Worm (Caenorhabditis elegans) whole organism, early embryonic: ENCODE results near the gene best-16.
A peak's percentile ranks its signal among the peaks of the same experiment; 100 is the strongest.

Experiments used
- B0310.2 ChIP-seq: sonication (generic microtip); optimal IDR thresholded peaks from 2 replicates; lab custom pipeline; 2016; ENCODE audit warnings: mild to moderate bottlenecking, missing genetic modification characterization, missing compliant biosample characterization
- F13C5.2 ChIP-seq: sonication (generic microtip); optimal IDR thresholded peaks from 2 replicates; lab custom pipeline; 2017; ENCODE audit warnings: mild to moderate bottlenecking, missing genetic modification characterization, inconsistent platforms, missing compliant biosample characterization
- aly-1 ChIP-seq: sonication (generic microtip); optimal IDR thresholded peaks from 2 replicates; lab custom pipeline; 2016; ENCODE audit warnings: missing genetic modification characterization, missing compliant biosample characterization
- ama-1 ChIP-seq: fragments of 150-350 bp; optimal IDR thresholded peaks from 2 replicates; lab custom pipeline; 2014
- ceh-13 ChIP-seq: fragments of 200-800 bp; sonication (Bioruptor generic); optimal IDR thresholded peaks from 2 replicates; lab custom pipeline; 2018; ENCODE audit warnings: mild to moderate bottlenecking, missing genetic modification characterization, missing compliant biosample characterization
- ceh-36 ChIP-seq: sonication (generic microtip); optimal IDR thresholded peaks from 2 replicates; lab custom pipeline; 2016; ENCODE audit warnings: missing genetic modification characterization, inconsistent platforms, missing compliant biosample characterization
- ets-7 ChIP-seq: sonication (generic microtip); optimal IDR thresholded peaks from 2 replicates; lab custom pipeline; 2016; ENCODE audit warnings: missing genotype, missing genetic modification characterization, missing compliant biosample characterization
- flt-1 ChIP-seq: fragments of 200-800 bp; sonication (Bioruptor generic); IDR thresholded peaks from 2 replicates; pipeline ENCODE4 v1.3.6; 2022; ENCODE audit warnings: missing genetic modification characterization, missing compliant biosample characterization
- hmbx-1 ChIP-seq: sonication (generic microtip); optimal IDR thresholded peaks from 2 replicates; lab custom pipeline; 2016; ENCODE audit warnings: mild to moderate bottlenecking, missing genetic modification characterization, missing compliant biosample characterization
- hmg-4 ChIP-seq: fragments of 200-800 bp; sonication (Bioruptor generic); optimal IDR thresholded peaks from 2 replicates; lab custom pipeline; 2018; ENCODE audit warnings: mild to moderate bottlenecking, missing genetic modification characterization, missing compliant biosample characterization
- hnd-1 ChIP-seq: sonication (generic microtip); optimal IDR thresholded peaks from 2 replicates; lab custom pipeline; 2016; ENCODE audit warnings: missing genetic modification characterization, missing compliant biosample characterization
- pes-1 ChIP-seq: fragments of 200-800 bp; sonication (Bioruptor generic); IDR thresholded peaks from 2 replicates; pipeline ENCODE4 v1.3.6; 2022; ENCODE audit warnings: missing genetic modification reagents, missing genetic modification characterization, missing compliant biosample characterization
- scrt-1 ChIP-seq: fragments of 200-800 bp; sonication (Bioruptor generic); IDR thresholded peaks from 2 replicates; pipeline ENCODE4 v1.3.6; 2022; ENCODE audit warnings: missing genetic modification characterization, missing compliant biosample characterization
- sea-1 ChIP-seq: fragments of 200-800 bp; sonication (Bioruptor generic); conservative IDR thresholded peaks from 2 replicates; pipeline ENCODE4 v1.3.6; 2022; ENCODE audit warnings: missing genetic modification characterization, missing compliant biosample characterization
- tbx-11 ChIP-seq: fragments of 200-800 bp; sonication (Bioruptor generic); IDR thresholded peaks from 2 replicates; pipeline ENCODE4 v1.3.6; 2022; ENCODE audit warnings: missing genetic modification characterization, missing compliant biosample characterization
- tbx-37 ChIP-seq: fragments of 200-800 bp; sonication (Bioruptor generic); conservative IDR thresholded peaks from 2 replicates; pipeline ENCODE4 v1.3.6; 2022; ENCODE audit warnings: missing genetic modification reagents, missing genetic modification characterization, missing compliant biosample characterization
- tra-4 ChIP-seq: sonication (generic microtip); optimal IDR thresholded peaks from 2 replicates; lab custom pipeline; 2017; ENCODE audit warnings: missing genetic modification characterization, missing compliant biosample characterization

best-16 gene

ce11 chrIV:7234623-7235022 is 39.0 kb upstream of the best-16 start:
- TF ChIP-seq tra-4 (tag; lab: Kevin White, UChicago) (no peak), hnd-1 (no peak), flt-1 (GFP tag; lab: Robert Waterston, UW) (no peak), hmbx-1 (tag; lab: Kevin White, UChicago) (no peak), F13C5.2 (no peak), pes-1 (GFP tag; lab: Robert Waterston, UW) (no peak), ceh-13 (GFP tag; lab: Kevin White, UChicago) (no peak), ceh-36 (tag; lab: Kevin White, UChicago) (no peak), sea-1 (no peak)

ce11 chrIV:7233566-7234014 is 38.0 kb upstream of the best-16 start:
- TF ChIP-seq F13C5.2: no peak
- TF ChIP-seq ets-7: no peak
- no peak for TF ChIP-seq hmg-4 (GFP tag; lab: Kevin White, UChicago)
- no peak for TF ChIP-seq tra-4 (tag; lab: Kevin White, UChicago)
- TF ChIP-seq pes-1 (GFP tag; lab: Robert Waterston, UW): no peak
- no peak for TF ChIP-seq flt-1 (GFP tag; lab: Robert Waterston, UW)
- TF ChIP-seq ama-1 (lab: Kevin White, UChicago): no peak
- TF ChIP-seq scrt-1 (GFP tag; lab: Robert Waterston, UW): no peak
- no peak for TF ChIP-seq sea-1
- TF ChIP-seq tbx-37 (GFP tag; lab: Robert Waterston, UW): no peak
- no peak for TF ChIP-seq hmbx-1 (tag; lab: Kevin White, UChicago)
- no peak for TF ChIP-seq ceh-36 (tag; lab: Kevin White, UChicago)
- TF ChIP-seq tbx-11 (GFP tag; lab: Robert Waterston, UW): no peak
- TF ChIP-seq aly-1 (tag; lab: Kevin White, UChicago): no peak
- no peak for TF ChIP-seq ceh-13 (GFP tag; lab: Kevin White, UChicago)
- TF ChIP-seq hnd-1: no peak

- TF ChIP-seq B0310.2 (tag; lab: Kevin White, UChicago) (no peak), tbx-37 (GFP tag; lab: Robert Waterston, UW) (no peak), F13C5.2 (no peak), ets-7 (no peak), hmg-4 (GFP tag; lab: Kevin White, UChicago) (no peak), ceh-13 (GFP tag; lab: Kevin White, UChicago) (no peak)
These were observed 35.3 kb upstream of the best-16 start, which contains the start of gene D2024.4 for ce11 chrIV:7230935-7231334. D2024.4 (plus strand) TSS chrIV:7231235.

- no peak for TF ChIP-seq hnd-1
- no peak for TF ChIP-seq ceh-36 (tag; lab: Kevin White, UChicago)
- no peak for TF ChIP-seq B0310.2 (tag; lab: Kevin White, UChicago)
- TF ChIP-seq sea-1: no peak
- no peak for TF ChIP-seq pes-1 (GFP tag; lab: Robert Waterston, UW)
- peak; percentile 36 for TF ChIP-seq F13C5.2
- TF ChIP-seq tbx-37 (GFP tag; lab: Robert Waterston, UW): peak; percentile 44; the same call in 1 of the 2 replicates
- no peak for TF ChIP-seq scrt-1 (GFP tag; lab: Robert Waterston, UW)
- TF ChIP-seq ama-1 (lab: Kevin White, UChicago): no peak
- no peak for TF ChIP-seq ceh-13 (GFP tag; lab: Kevin White, UChicago)
- TF ChIP-seq ets-7: no peak
- TF ChIP-seq aly-1 (tag; lab: Kevin White, UChicago): no peak
These were observed 34.6 kb upstream of the best-16 start, which contains the start of gene cap-1 for ce11 chrIV:7230198-7230597. cap-1 (minus strand) TSS chrIV:7230223.

- TF ChIP-seq sea-1 (no peak), tbx-37 (GFP tag; lab: Robert Waterston, UW) (no peak), flt-1 (GFP tag; lab: Robert Waterston, UW) (no peak), ceh-13 (GFP tag; lab: Kevin White, UChicago) (no peak), F13C5.2 (no peak), hmg-4 (GFP tag; lab: Kevin White, UChicago) (no peak), tbx-11 (GFP tag; lab: Robert Waterston, UW) (no peak), aly-1 (tag; lab: Kevin White, UChicago) (no peak)
These were observed 32.6 kb upstream of the best-16 start, which contains the start of gene D2024.5 for ce11 chrIV:7228208-7228607. D2024.5 (minus strand) TSS chrIV:7228308.

- TF ChIP-seq ceh-36 (tag; lab: Kevin White, UChicago) (no peak), sea-1 (no peak), scrt-1 (GFP tag; lab: Robert Waterston, UW) (no peak)
These were observed 31.4 kb upstream of the best-16 start, which contains the start of gene R13A1.10 for ce11 chrIV:7227072-7227471. R13A1.10 (minus strand) TSS chrIV:7227172.

ce11 chrIV:7222088-7222487 is 26.5 kb upstream of the best-16 start:
- TF ChIP-seq scrt-1 (GFP tag; lab: Robert Waterston, UW) (no peak), hnd-1 (no peak), B0310.2 (tag; lab: Kevin White, UChicago) (no peak), hmbx-1 (tag; lab: Kevin White, UChicago) (no peak), ets-7 (no peak)

- TF ChIP-seq ceh-36 (tag; lab: Kevin White, UChicago) (no peak), aly-1 (tag; lab: Kevin White, UChicago) (no peak), tbx-11 (GFP tag; lab: Robert Waterston, UW) (no peak), scrt-1 (GFP tag; lab: Robert Waterston, UW) (no peak), B0310.2 (tag; lab: Kevin White, UChicago) (no peak), ceh-13 (GFP tag; lab: Kevin White, UChicago) (no peak), pes-1 (GFP tag; lab: Robert Waterston, UW) (no peak), flt-1 (GFP tag; lab: Robert Waterston, UW) (no peak), ama-1 (lab: Kevin White, UChicago) (no peak), hmg-4 (GFP tag; lab: Kevin White, UChicago) (no peak), tbx-37 (GFP tag; lab: Robert Waterston, UW) (no peak), ets-7 (no peak), F13C5.2 (no peak), hnd-1 (no peak)
These were observed 23.9 kb upstream of the best-16 start, which contains the start of the genes glb-23 and R13A1.1 for ce11 chrIV:7219398-7220087. glb-23 (minus strand) TSS chrIV:7219498. R13A1.1 (plus strand) TSS chrIV:7220037.
